Worm (Caenorhabditis elegans): Measurements from ENCODE around the gene mdf-1.

DNA sequence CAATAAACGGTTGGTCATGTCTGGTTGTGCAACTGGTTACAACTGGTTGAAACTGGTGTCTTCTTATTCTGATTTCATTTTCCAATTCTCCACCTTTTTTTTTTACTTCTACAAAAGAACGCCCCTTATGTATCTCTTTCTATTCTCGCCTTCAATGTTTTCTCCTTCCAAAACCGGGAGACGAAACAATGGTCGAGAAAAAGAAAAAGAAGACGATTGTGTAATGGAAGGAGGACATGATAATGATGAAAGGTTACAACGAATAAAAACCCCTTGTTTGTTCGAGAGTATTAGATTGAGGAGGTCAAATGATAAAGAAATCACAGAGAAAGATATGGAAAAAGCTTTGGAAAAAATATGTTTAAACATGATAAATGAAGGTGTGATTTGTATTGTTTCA is 25.2 kb downstream of the mdf-1 start, which contains the start of gene C50F4.8:
- TF ChIP-seq him-1 (tag; optimal IDR thresholded peaks at IDR 0.05) (no peak), W03F9.2 (tag; optimal IDR thresholded peaks at IDR 0.05) (no peak), dao-5 (tag; optimal IDR thresholded peaks at IDR 0.05) (no peak)
